Worm (Caenorhabditis elegans) whole organism, L3 larva: ENCODE measurements around the gene F58A3.3.
A peak's percentile ranks its signal among the peaks of the same experiment; 100 is the strongest.

Source experiments
- R02D3.7 ChIP-seq: fragments of 150-350 bp; optimal IDR thresholded peaks from 2 replicates; lab custom pipeline; 2014; ENCODE audit warnings: missing biosample characterization, missing genetic modification characterization
- ZK546.5 ChIP-seq: sonication (generic microtip); optimal IDR thresholded peaks from 2 replicates; lab custom pipeline; 2017; ENCODE audit warnings: missing biosample characterization, missing genetic modification characterization
- aly-2 ChIP-seq: fragments of 150-350 bp; optimal IDR thresholded peaks from 2 replicates; lab custom pipeline; 2014; ENCODE audit warnings: missing biosample characterization, missing genetic modification characterization
- ama-1 ChIP-seq: fragments of 150-350 bp; optimal IDR thresholded peaks from 2 replicates; lab custom pipeline; 2018
- ceh-28 ChIP-seq: fragments of 150-350 bp; optimal IDR thresholded peaks from 2 replicates; lab custom pipeline; 2014; ENCODE audit warnings: missing biosample characterization, missing genetic modification reagents, missing genetic modification characterization
- ceh-82 ChIP-seq: fragments of 150-350 bp; optimal IDR thresholded peaks from 2 replicates; lab custom pipeline; 2014; ENCODE audit warnings: missing biosample characterization, missing genetic modification characterization
- egl-27 ChIP-seq: sonication (generic microtip); optimal IDR thresholded peaks from 4 replicates; lab custom pipeline; 2017; ENCODE audit warnings: missing biosample characterization, missing genetic modification reagents, missing genetic modification characterization
- egl-5 ChIP-seq: fragments of 150-350 bp; optimal IDR thresholded peaks from 2 replicates; lab custom pipeline; 2017; ENCODE audit warnings: missing biosample characterization, missing genetic modification reagents, missing genetic modification characterization, inconsistent platforms
- elt-1 ChIP-seq: fragments of 150-350 bp; optimal IDR thresholded peaks from 2 replicates; lab custom pipeline; 2014; ENCODE audit warnings: missing biosample characterization, missing genetic modification characterization
- elt-2 ChIP-seq: sonication (generic microtip); optimal IDR thresholded peaks from 2 replicates; lab custom pipeline; 2016; ENCODE audit warnings: missing genetic modification reagents, mild to moderate bottlenecking, missing genetic modification characterization, missing compliant biosample characterization
- elt-3 ChIP-seq, 3 experiments: fragments of 150-350 bp in 1 of 3; sonication (generic microtip) in 2 of 3; optimal IDR thresholded peaks; 2 replicates in 2 of 3; 4 replicates in 1 of 3; lab custom pipeline; 2014 to 2017; ENCODE audit warnings: missing biosample characterization in 3 of 3, missing genetic modification characterization in 3 of 3
- fkh-10 ChIP-seq: sonication (generic microtip); optimal IDR thresholded peaks from 2 replicates; lab custom pipeline; 2017; ENCODE audit warnings: missing biosample characterization, missing genetic modification reagents, missing genetic modification characterization
- fkh-2 ChIP-seq: fragments of 150-350 bp; optimal IDR thresholded peaks from 2 replicates; lab custom pipeline; 2014; ENCODE audit warnings: missing biosample characterization, missing genetic modification reagents, missing genetic modification characterization
- hmg-11 ChIP-seq: sonication (generic microtip); optimal IDR thresholded peaks from 2 replicates; lab custom pipeline; 2016; ENCODE audit warnings: missing genetic modification characterization, missing compliant biosample characterization
- jun-1 ChIP-seq: fragments of 150-350 bp; optimal IDR thresholded peaks from 2 replicates; lab custom pipeline; 2014; ENCODE audit warnings: missing biosample characterization, missing genetic modification reagents, missing genetic modification characterization
- lin-15B ChIP-seq: fragments of 150-350 bp; optimal IDR thresholded peaks from 2 replicates; lab custom pipeline; 2014; ENCODE audit warnings: missing biosample characterization, missing genetic modification characterization
- lin-39 ChIP-seq: fragments of 150-350 bp; optimal IDR thresholded peaks from 2 replicates; lab custom pipeline; 2018; ENCODE audit warnings: missing biosample characterization, missing genetic modification reagents, missing genetic modification characterization
- lsy-12 ChIP-seq: sonication (generic microtip); optimal IDR thresholded peaks from 2 replicates; lab custom pipeline; 2016; ENCODE audit warnings: mild to moderate bottlenecking, missing genetic modification characterization, missing compliant biosample characterization
- mdl-1 ChIP-seq: fragments of 150-350 bp; optimal IDR thresholded peaks from 2 replicates; lab custom pipeline; 2014; ENCODE audit warnings: missing biosample characterization, missing genetic modification characterization
- mml-1 ChIP-seq: fragments of 150-350 bp; sonication (generic microtip); optimal IDR thresholded peaks from 3 replicates; lab custom pipeline; 2014; ENCODE audit warnings: missing biosample characterization, missing genetic modification characterization
- nfya-1 ChIP-seq: sonication (generic microtip); optimal IDR thresholded peaks from 2 replicates; lab custom pipeline; 2017; ENCODE audit warnings: missing genetic modification characterization, mild to moderate bottlenecking, missing compliant biosample characterization, antibody characterized with exemption, moderate library complexity; ENCODE audit not compliant: insufficient read depth
- nhr-11 ChIP-seq: fragments of 150-350 bp; optimal IDR thresholded peaks from 2 replicates; lab custom pipeline; 2014; ENCODE audit warnings: missing biosample characterization, missing genetic modification characterization
- nhr-12 ChIP-seq: fragments of 150-350 bp; optimal IDR thresholded peaks from 2 replicates; lab custom pipeline; 2014; ENCODE audit warnings: missing biosample characterization, missing genetic modification characterization
- nhr-23 ChIP-seq: fragments of 150-350 bp; optimal IDR thresholded peaks from 2 replicates; lab custom pipeline; 2014; ENCODE audit warnings: missing biosample characterization, missing genetic modification reagents, missing genetic modification characterization
- nhr-237 ChIP-seq: fragments of 150-350 bp; optimal IDR thresholded peaks from 2 replicates; lab custom pipeline; 2014; ENCODE audit warnings: missing biosample characterization, missing genetic modification characterization
- nhr-25 ChIP-seq: sonication (generic microtip); optimal IDR thresholded peaks from 2 replicates; lab custom pipeline; 2017; ENCODE audit warnings: missing biosample characterization, missing genetic modification characterization
- nhr-28 ChIP-seq: fragments of 150-350 bp; optimal IDR thresholded peaks from 2 replicates; lab custom pipeline; 2014; ENCODE audit warnings: missing biosample characterization, missing genetic modification characterization
- nhr-43 ChIP-seq: sonication (generic microtip); optimal IDR thresholded peaks from 2 replicates; lab custom pipeline; 2016; ENCODE audit warnings: mild to moderate bottlenecking, missing genetic modification characterization, missing compliant biosample characterization; ENCODE audit not compliant: poor library complexity, severe bottlenecking
- nhr-67 ChIP-seq: fragments of 150-350 bp; optimal IDR thresholded peaks from 2 replicates; lab custom pipeline; 2014; ENCODE audit warnings: missing biosample characterization, missing genetic modification characterization
- nhr-76 ChIP-seq: fragments of 150-350 bp; sonication (generic microtip); optimal IDR thresholded peaks from 5 replicates; lab custom pipeline; 2014; ENCODE audit warnings: missing biosample characterization, missing genetic modification characterization
- nhr-77 ChIP-seq: fragments of 150-350 bp; optimal IDR thresholded peaks from 2 replicates; lab custom pipeline; 2014; ENCODE audit warnings: missing biosample characterization, missing genetic modification characterization
- pha-4 ChIP-seq: fragments of 150-350 bp; optimal IDR thresholded peaks from 2 replicates; lab custom pipeline; 2014; ENCODE audit warnings: missing biosample characterization, missing genetic modification reagents, missing genetic modification characterization
- pqm-1 ChIP-seq: fragments of 150-350 bp; optimal IDR thresholded peaks from 2 replicates; lab custom pipeline; 2017; ENCODE audit warnings: missing biosample characterization, missing genetic modification characterization, inconsistent platforms
- sea-2 ChIP-seq: fragments of 150-350 bp; sonication (generic microtip); optimal IDR thresholded peaks from 4 replicates; lab custom pipeline; 2014; ENCODE audit warnings: missing biosample characterization, missing genetic modification reagents, missing genetic modification characterization
- skn-1 ChIP-seq: fragments of 150-350 bp; optimal IDR thresholded peaks from 2 replicates; lab custom pipeline; 2014; ENCODE audit warnings: missing biosample characterization, missing genetic modification characterization
- snpc-4 ChIP-seq: fragments of 150-350 bp; optimal IDR thresholded peaks from 2 replicates; lab custom pipeline; 2014; ENCODE audit warnings: missing biosample characterization, missing genetic modification characterization
- tbx-2 ChIP-seq: sonication (generic microtip); optimal IDR thresholded peaks from 2 replicates; lab custom pipeline; 2016; ENCODE audit warnings: mild to moderate bottlenecking, missing genetic modification characterization, missing compliant biosample characterization
- unc-62 ChIP-seq: fragments of 150-350 bp; sonication (generic microtip); optimal IDR thresholded peaks from 4 replicates; lab custom pipeline; 2014; ENCODE audit warnings: missing biosample characterization, missing genetic modification reagents, missing genetic modification characterization
- zag-1 ChIP-seq: fragments of 150-350 bp; optimal IDR thresholded peaks from 2 replicates; lab custom pipeline; 2014; ENCODE audit warnings: missing biosample characterization, missing genetic modification characterization
- ztf-11 ChIP-seq: fragments of 150-350 bp; optimal IDR thresholded peaks from 2 replicates; lab custom pipeline; 2014; ENCODE audit warnings: missing biosample characterization, missing genetic modification characterization
- ztf-4 ChIP-seq: fragments of 150-350 bp; optimal IDR thresholded peaks from 2 replicates; lab custom pipeline; 2014; ENCODE audit warnings: missing biosample characterization, missing genetic modification characterization

The F58A3.3 gene

DNA sequence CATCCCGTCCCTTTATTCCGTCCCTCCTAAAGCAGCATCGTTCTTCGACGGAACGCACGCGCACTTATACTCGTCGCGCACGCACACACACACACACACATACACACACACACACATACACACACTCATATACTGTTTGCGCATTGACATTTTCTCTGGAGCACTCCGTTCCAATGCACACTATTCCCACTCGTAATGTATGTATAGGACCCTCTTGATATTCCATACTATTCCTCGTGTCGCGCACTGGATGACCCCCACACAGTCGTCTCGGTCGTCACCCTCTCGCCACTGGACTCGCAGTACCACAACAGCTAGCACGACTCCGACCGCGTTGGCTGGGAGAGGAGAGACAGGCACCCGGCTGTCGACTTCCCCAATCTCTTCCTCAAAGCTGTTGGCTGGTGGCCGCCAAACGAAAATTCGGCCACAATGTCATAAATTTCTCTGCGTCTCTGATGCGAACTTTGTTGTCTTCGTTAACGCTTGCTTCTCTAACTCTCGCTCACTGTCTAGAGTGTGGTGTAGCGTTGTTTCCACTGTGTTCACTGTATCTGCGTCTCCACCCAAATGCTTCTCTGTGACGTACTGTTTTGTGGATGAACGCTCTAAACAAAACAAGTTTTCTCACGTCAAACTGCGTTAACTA lies 18.7 kb downstream of the F58A3.3 start:
- peak; percentile 94 for TF ChIP-seq nhr-25 (tag; lab: Kevin White, UChicago)
- no peak for TF ChIP-seq nhr-28 (tag; lab: Kevin White, UChicago)
- no peak for TF ChIP-seq aly-2 (tag; lab: Kevin White, UChicago)
- peak; percentile 51 for TF ChIP-seq skn-1 (tag; lab: Kevin White, UChicago)
- TF ChIP-seq ceh-28 = peak; percentile 82
- TF ChIP-seq tbx-2 (tag; lab: Kevin White, UChicago) = peak; percentile 90
- peak; percentile 19 for TF ChIP-seq nhr-76 (tag; lab: Kevin White, UChicago)
- peak in 2 of 3 experiments; percentile 2 to 3 for TF ChIP-seq elt-3 (tag; optimal IDR thresholded peaks at IDR 0.05; lab: Kevin White, UChicago)
- peak; percentile 76 for TF ChIP-seq egl-27
- no peak for TF ChIP-seq ZK546.5 (tag; lab: Kevin White, UChicago)
- peak; percentile 79 for TF ChIP-seq lsy-12
- TF ChIP-seq snpc-4 (tag; lab: Kevin White, UChicago) = peak; percentile 5
- peak; percentile 50 for TF ChIP-seq R02D3.7 (tag; lab: Kevin White, UChicago)
- peak; percentile 49 for TF ChIP-seq nhr-67 (tag; lab: Kevin White, UChicago)
- TF ChIP-seq lin-39 (tag; lab: Kevin White, UChicago) = peak; percentile 47
- peak; percentile 89 for TF ChIP-seq jun-1 (tag; lab: Kevin White, UChicago)
- peak; percentile 85 for TF ChIP-seq nhr-23 (tag; lab: Kevin White, UChicago)
- TF ChIP-seq mdl-1 (tag; lab: Kevin White, UChicago) = peak; percentile 56
- TF ChIP-seq elt-2 (tag; lab: Kevin White, UChicago) = peak; percentile 74
- TF ChIP-seq mml-1 (tag; lab: Kevin White, UChicago) = no peak
- peak; percentile 44 for TF ChIP-seq ztf-4
- no peak for TF ChIP-seq nhr-77 (tag; lab: Kevin White, UChicago)
- TF ChIP-seq ama-1 (lab: Kevin White, UChicago) = peak; percentile 76
- TF ChIP-seq egl-5 = peak; percentile 95
- TF ChIP-seq nhr-11 = peak; percentile 67
- peak; percentile 73 for TF ChIP-seq zag-1
- TF ChIP-seq nhr-43 (tag; lab: Kevin White, UChicago) = peak; percentile 88
- TF ChIP-seq fkh-2 (tag; lab: Kevin White, UChicago) = no peak
- TF ChIP-seq nhr-237 (tag; lab: Kevin White, UChicago) = peak; percentile 15
- TF ChIP-seq fkh-10 (GFP tag; lab: Kevin White, UChicago) = peak; percentile 0
- TF ChIP-seq ceh-82 (tag; lab: Kevin White, UChicago) = peak; percentile 51
- TF ChIP-seq nfya-1 (tag; lab: Kevin White, UChicago) = peak; percentile 87
- TF ChIP-seq elt-1 (tag; lab: Kevin White, UChicago) = peak; percentile 47
- TF ChIP-seq unc-62 (GFP tag; lab: Kevin White, UChicago) = peak; percentile 73
- TF ChIP-seq nhr-12 = no peak
- peak; percentile 99 for TF ChIP-seq hmg-11 (tag; lab: Kevin White, UChicago)
- TF ChIP-seq pha-4 = peak; percentile 77
- TF ChIP-seq sea-2 = no peak
- TF ChIP-seq lin-15B = peak; percentile 50
- TF ChIP-seq pqm-1 (tag; lab: Kevin White, UChicago) = no peak

DNA sequence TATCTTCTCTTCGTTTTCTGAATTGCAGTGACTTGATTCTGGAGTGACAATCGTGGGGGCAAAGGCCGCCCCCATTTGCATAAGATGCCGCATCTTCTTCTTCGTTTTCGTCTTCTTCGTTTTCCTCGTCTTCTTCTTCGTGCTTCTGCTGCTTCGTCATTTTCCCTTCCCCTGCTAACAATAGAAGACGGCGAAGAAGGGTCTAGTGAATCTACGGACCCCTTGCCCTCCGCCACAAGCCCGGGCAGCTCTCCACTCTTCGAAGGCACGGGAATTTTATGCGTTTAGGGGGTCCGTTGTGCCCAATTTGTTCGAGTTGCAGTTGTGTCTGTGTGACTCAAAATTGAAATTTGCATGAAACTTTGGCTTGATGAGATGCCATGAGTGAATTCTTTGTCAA lies 19.4 kb downstream of the F58A3.3 start:
- no peak for TF ChIP-seq nhr-25 (tag; lab: Kevin White, UChicago)
- TF ChIP-seq ztf-11 (tag; lab: Kevin White, UChicago) = no peak

DNA sequence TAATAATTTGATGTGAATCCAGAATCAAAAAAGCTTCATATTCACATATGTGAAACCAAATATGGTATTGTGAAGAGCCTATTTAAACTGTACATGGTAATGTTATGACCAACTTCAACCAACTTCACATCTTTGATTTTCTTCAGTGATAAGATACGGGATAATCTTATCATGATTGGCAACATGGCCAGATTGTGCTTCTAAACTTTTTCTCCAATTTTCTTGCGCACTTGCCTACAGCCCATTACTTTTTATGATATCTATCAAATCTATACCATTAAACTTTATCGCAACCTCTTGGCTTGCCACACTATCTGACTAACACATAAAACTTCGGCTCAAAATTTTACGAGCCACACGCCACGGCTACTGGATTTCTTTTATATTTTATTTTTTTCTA lies 20.0 kb downstream of the F58A3.3 start:
- TF ChIP-seq fkh-10 (GFP tag; lab: Kevin White, UChicago) = no peak
- no peak for TF ChIP-seq mdl-1 (tag; lab: Kevin White, UChicago)
- TF ChIP-seq nhr-43 (tag; lab: Kevin White, UChicago) = no peak
- TF ChIP-seq pha-4 = no peak
- TF ChIP-seq egl-5 = peak; percentile 96
- no peak for TF ChIP-seq nfya-1 (tag; lab: Kevin White, UChicago)
- TF ChIP-seq ama-1 (lab: Kevin White, UChicago) = no peak
